Worm (Caenorhabditis elegans) whole organism, young adult: ENCODE results near the gene nlp-27.

ENCODE experiments used
- F37B4.10 ChIP-seq: fragments of 200-800 bp; sonication (Bioruptor generic); IDR thresholded peaks from 2 replicates; pipeline ENCODE4 v1.3.6; 2022; ENCODE audit warnings: missing genetic modification characterization, missing compliant biosample characterization
- F39B2.1 ChIP-seq: fragments of 200-800 bp; sonication (Bioruptor generic); IDR thresholded peaks from 2 replicates; pipeline ENCODE4 v1.3.6; 2022; ENCODE audit warnings: missing genetic modification reagents, missing genetic modification characterization, missing compliant biosample characterization
- aptf-3 ChIP-seq: fragments of 200-800 bp; sonication (Bioruptor generic); IDR thresholded peaks from 2 replicates; pipeline ENCODE4 v1.3.6; 2022; ENCODE audit warnings: missing genetic modification characterization, missing compliant biosample characterization
- bed-1 ChIP-seq: fragments of 200-800 bp; sonication (Bioruptor generic); IDR thresholded peaks from 2 replicates; pipeline ENCODE4 v1.3.6; 2022; ENCODE audit warnings: missing genetic modification reagents, missing genetic modification characterization, missing compliant biosample characterization
- die-1 ChIP-seq: sonication (generic microtip); optimal IDR thresholded peaks from 2 replicates; lab custom pipeline; 2016; ENCODE audit warnings: missing genotype, mild to moderate bottlenecking, missing genetic modification characterization, missing compliant biosample characterization
- dpl-1 ChIP-seq: fragments of 150-350 bp; optimal IDR thresholded peaks from 2 replicates; lab custom pipeline; 2014; ENCODE audit warnings: missing biosample characterization, missing genetic modification reagents, missing genetic modification characterization
- fkh-3 ChIP-seq: sonication (generic microtip); optimal IDR thresholded peaks from 2 replicates; lab custom pipeline; 2016; ENCODE audit warnings: mild to moderate bottlenecking, missing genetic modification characterization, missing compliant biosample characterization
- let-607 ChIP-seq, 2 experiments: fragments of 200-800 bp in 1 of 2; sonication (Bioruptor generic) in 1 of 2; sonication (generic microtip) in 1 of 2; optimal IDR thresholded peaks; 2 replicates each; lab custom pipeline; 2016 to 2018; ENCODE audit warnings: mild to moderate bottlenecking in 2 of 2, missing compliant biosample characterization in 2 of 2, missing genetic modification characterization in 2 of 2, moderate library complexity in 2 of 2, missing genotype in 1 of 2
- lsy-27 ChIP-seq: sonication (generic microtip); optimal IDR thresholded peaks from 2 replicates; lab custom pipeline; 2017; ENCODE audit warnings: missing genetic modification characterization, mild to moderate bottlenecking, missing compliant biosample characterization, antibody characterized with exemption, missing genotype, borderline replicate concordance; ENCODE audit not compliant: insufficient read depth
- nfya-1 ChIP-seq: sonication (generic microtip); optimal IDR thresholded peaks from 2 replicates; lab custom pipeline; 2017; ENCODE audit warnings: antibody characterized with exemption, missing compliant biosample characterization, missing genetic modification characterization, borderline replicate concordance; ENCODE audit not compliant: insufficient read depth
- pha-4 ChIP-seq: fragments of 150-350 bp; sonication (generic microtip); optimal IDR thresholded peaks from 2 replicates; lab custom pipeline; 2014; ENCODE audit warnings: missing biosample characterization, missing genetic modification reagents, missing genetic modification characterization
- snpc-1.1 ChIP-seq: sonication (generic microtip); optimal IDR thresholded peaks from 2 replicates; lab custom pipeline; 2017; ENCODE audit warnings: missing genetic modification characterization, mild to moderate bottlenecking, missing compliant biosample characterization, antibody characterized with exemption, moderate library complexity, missing genotype, missing genetic modification reagents; ENCODE audit not compliant: insufficient read depth
- snpc-4 ChIP-seq, 5 experiments: fragments of 150-350 bp in 1 of 5; sonication (generic microtip) in 4 of 5; optimal IDR thresholded peaks; 2 replicates each; lab custom pipeline; 2014 to 2018; ENCODE audit warnings: missing genetic modification characterization in 5 of 5, missing biosample characterization in 3 of 5, antibody characterized with exemption in 2 of 5, mild to moderate bottlenecking in 2 of 5, missing compliant biosample characterization in 2 of 5, missing genotype in 2 of 5, moderate library complexity in 2 of 5, missing genetic modification reagents in 1 of 5

DNA sequence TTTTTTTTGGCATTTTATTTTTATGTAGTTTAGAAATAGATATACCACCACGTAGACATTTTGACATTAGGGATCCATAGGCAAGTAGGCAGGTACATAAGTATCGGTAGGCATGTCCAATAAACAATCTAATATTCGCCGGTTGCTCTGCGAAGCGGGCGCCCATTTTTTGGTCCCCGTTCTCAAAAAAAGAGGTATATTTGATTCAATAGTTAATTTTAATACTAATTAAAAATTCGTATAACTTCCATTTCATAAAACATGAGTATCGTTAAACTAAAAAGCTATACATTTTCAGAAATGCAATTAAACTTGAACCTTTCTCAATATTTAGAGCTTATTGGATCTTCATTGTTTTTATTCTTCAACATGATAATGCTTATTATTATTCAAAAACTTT is 12.2 kb upstream of the nlp-27 start, which contains the start of gene str-83:
- no peak for TF ChIP-seq pha-4 (tag; lab: Kevin White, UChicago)
- TF ChIP-seq lsy-27 (tag; lab: Kevin White, UChicago), result no peak
- no peak for TF ChIP-seq let-607 (tag; optimal IDR thresholded peaks at IDR 0.05; lab: Kevin White, UChicago)
- no peak for TF ChIP-seq die-1 (tag; lab: Kevin White, UChicago)
- TF ChIP-seq snpc-1.1, result no peak
- no peak for TF ChIP-seq dpl-1 (GFP tag; lab: Kevin White, UChicago)
- no peak for TF ChIP-seq snpc-4 (GFP tag; optimal IDR thresholded peaks at IDR 0.05; lab: Kevin White, UChicago)
- TF ChIP-seq snpc-4 (tag; optimal IDR thresholded peaks at IDR 0.05; lab: Kevin White, UChicago), result no peak
- no peak for TF ChIP-seq nfya-1 (tag; lab: Kevin White, UChicago)
- TF ChIP-seq aptf-3 (GFP tag; lab: Robert Waterston, UW), result no peak
- TF ChIP-seq bed-1 (GFP tag; lab: Robert Waterston, UW), result no peak
- no peak for TF ChIP-seq F39B2.1
- no peak for TF ChIP-seq F37B4.10 (GFP tag; lab: Robert Waterston, UW)
- TF ChIP-seq fkh-3 (tag; lab: Kevin White, UChicago), result no peak
